Worm (Caenorhabditis elegans): ENCODE measurements around the gene C17E7.4.

The C17E7.4 gene

DNA sequence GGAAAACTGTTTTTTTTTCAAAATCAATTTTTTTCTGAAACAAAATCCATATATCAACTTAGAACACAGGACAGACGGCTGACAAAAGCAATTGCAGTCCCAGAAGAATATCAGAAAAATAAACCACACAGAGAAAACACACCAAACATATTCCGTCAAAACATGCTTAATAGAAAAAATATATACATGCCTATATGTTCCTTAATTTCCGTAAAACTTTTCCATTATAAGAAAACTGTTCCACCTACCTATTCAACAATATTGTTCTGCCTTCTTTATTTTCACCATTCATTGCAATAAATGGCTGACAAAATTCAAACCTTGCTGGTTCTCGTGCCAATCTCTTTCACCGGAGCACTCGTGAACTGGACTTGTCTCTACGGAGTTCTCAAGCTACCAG, 38.7 kb downstream of the C17E7.4 start, which contains the start of gene srx-63:
TSS of gene srx-63 (plus strand) at position 301 of the 400 bp plus-strand sequence.
- TF ChIP-seq tbx-7 (tag; optimal IDR thresholded peaks at IDR 0.05): no peak
- TF ChIP-seq dmd-4 (tag; optimal IDR thresholded peaks at IDR 0.05; ENCODE audit: borderline replicate concordance): no peak
- TF ChIP-seq ceh-22 (tag; optimal IDR thresholded peaks at IDR 0.05): no peak
- no peak for TF ChIP-seq sox-2 (GFP tag; IDR thresholded peaks at IDR 0.05)
- no peak for TF ChIP-seq lin-11 (tag; optimal IDR thresholded peaks at IDR 0.05)
- TF ChIP-seq ceh-45 (GFP tag; IDR thresholded peaks at IDR 0.05): no peak
- no peak for TF ChIP-seq elt-4 (tag; optimal IDR thresholded peaks at IDR 0.05)
- no peak for TF ChIP-seq C38D4.7 (GFP tag; optimal IDR thresholded peaks at IDR 0.05)
- no peak for TF ChIP-seq ama-1 (optimal IDR thresholded peaks at IDR 0.05)
- TF ChIP-seq gmeb-2 (tag; optimal IDR thresholded peaks at IDR 0.05): no peak
- no peak for TF ChIP-seq pqm-1 (tag; optimal IDR thresholded peaks at IDR 0.05)
- no peak for TF ChIP-seq zip-5 (tag; optimal IDR thresholded peaks at IDR 0.05)
- no peak for TF ChIP-seq sox-4 (tag; optimal IDR thresholded peaks at IDR 0.05)
- no peak for TF ChIP-seq lim-6 (tag; optimal IDR thresholded peaks at IDR 0.05)

DNA sequence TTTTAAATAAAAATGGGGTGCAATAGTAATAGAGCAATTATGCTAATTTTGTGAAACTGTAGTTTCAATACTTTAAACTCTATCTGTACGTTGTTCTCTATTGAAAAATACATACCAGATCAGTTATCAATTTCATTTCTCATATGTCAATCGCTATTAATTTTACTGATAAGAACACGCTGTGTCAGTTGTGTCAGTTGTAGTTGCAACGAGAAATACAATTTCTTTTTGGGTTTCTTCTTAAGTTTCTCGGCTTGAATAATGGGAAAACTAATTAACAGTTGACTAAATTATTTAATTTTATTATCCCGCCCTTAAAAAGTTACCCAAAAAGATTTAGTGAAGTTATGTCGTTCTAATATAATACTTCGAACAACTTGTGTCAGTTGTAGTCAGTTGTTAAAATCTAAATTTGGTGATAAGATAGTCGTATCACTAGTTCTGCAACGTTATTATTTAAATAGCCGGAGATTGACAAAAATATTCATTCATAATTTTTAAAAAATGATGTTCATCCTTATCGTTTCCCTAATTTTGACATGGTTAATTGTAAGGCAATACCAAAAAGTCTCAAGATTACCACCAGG, 43.3 kb downstream of the C17E7.4 start, which contains the start of gene cyp-35A5:
TSS of gene cyp-35A5 (plus strand) at position 435 of the 587 bp plus-strand sequence.
- no peak for TF ChIP-seq C08G9.2 (tag; optimal IDR thresholded peaks at IDR 0.05)
- no peak for TF ChIP-seq pqm-1 (tag; optimal IDR thresholded peaks at IDR 0.05)
- TF ChIP-seq pax-1 (tag; optimal IDR thresholded peaks at IDR 0.05): no peak
- peak; percentile 79 for TF ChIP-seq elt-2 (tag; optimal IDR thresholded peaks at IDR 0.05)
- TF ChIP-seq nhr-232 (tag; optimal IDR thresholded peaks at IDR 0.05): no peak
- TF ChIP-seq ama-1 (optimal IDR thresholded peaks at IDR 0.05): no peak
- TF ChIP-seq ceh-45 (GFP tag; IDR thresholded peaks at IDR 0.05): no peak

DNA sequence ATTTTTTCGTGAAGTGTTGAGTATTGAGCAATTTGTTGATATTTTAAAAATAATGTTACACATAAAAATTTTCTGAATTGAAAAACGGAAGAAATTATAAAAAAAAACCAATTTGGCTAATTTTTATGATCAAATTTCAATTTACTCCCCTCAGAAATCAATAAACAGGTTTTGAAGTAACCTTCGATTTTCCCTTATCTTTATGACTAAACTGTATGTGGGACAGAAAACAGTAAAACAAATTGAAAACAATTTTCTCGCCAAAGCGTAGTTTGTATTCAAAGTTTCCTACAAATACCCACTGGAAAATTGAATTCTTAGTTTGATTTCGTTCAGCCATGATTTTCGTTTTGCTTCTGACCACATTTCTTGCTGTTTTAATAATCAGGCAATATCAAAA, 46.1 kb downstream of the C17E7.4 start, which contains the start of gene cyp-35B1:
TSS of gene cyp-35B1 (plus strand) at position 244 of the 400 bp plus-strand sequence.
- TF ChIP-seq odd-2 (tag; optimal IDR thresholded peaks at IDR 0.05): no peak
- TF ChIP-seq npax-4 (tag; optimal IDR thresholded peaks at IDR 0.05): no peak
- TF ChIP-seq ceh-31 (tag; optimal IDR thresholded peaks at IDR 0.05): no peak
- no peak for TF ChIP-seq hlh-8 (tag; optimal IDR thresholded peaks at IDR 0.05)
- no peak for TF ChIP-seq hlh-30 (tag; optimal IDR thresholded peaks at IDR 0.05; ENCODE audit: insufficient read depth)
- TF ChIP-seq hlh-6 (tag; optimal IDR thresholded peaks at IDR 0.05): no peak
- no peak for TF ChIP-seq nhr-11 (tag; optimal IDR thresholded peaks at IDR 0.05)
- TF ChIP-seq ceh-22 (tag; optimal IDR thresholded peaks at IDR 0.05): no peak
- no peak for TF ChIP-seq nhr-232 (tag; optimal IDR thresholded peaks at IDR 0.05)
- no peak for TF ChIP-seq F13H6.1 (tag; optimal IDR thresholded peaks at IDR 0.05)
- no peak for TF ChIP-seq ceh-24 (tag; optimal IDR thresholded peaks at IDR 0.05)
- TF ChIP-seq che-1 (tag; optimal IDR thresholded peaks at IDR 0.05): no peak
- TF ChIP-seq gmeb-2 (tag; optimal IDR thresholded peaks at IDR 0.05): no peak
- no peak for TF ChIP-seq pax-1 (tag; optimal IDR thresholded peaks at IDR 0.05)
- TF ChIP-seq tbx-7 (tag; optimal IDR thresholded peaks at IDR 0.05): no peak

DNA sequence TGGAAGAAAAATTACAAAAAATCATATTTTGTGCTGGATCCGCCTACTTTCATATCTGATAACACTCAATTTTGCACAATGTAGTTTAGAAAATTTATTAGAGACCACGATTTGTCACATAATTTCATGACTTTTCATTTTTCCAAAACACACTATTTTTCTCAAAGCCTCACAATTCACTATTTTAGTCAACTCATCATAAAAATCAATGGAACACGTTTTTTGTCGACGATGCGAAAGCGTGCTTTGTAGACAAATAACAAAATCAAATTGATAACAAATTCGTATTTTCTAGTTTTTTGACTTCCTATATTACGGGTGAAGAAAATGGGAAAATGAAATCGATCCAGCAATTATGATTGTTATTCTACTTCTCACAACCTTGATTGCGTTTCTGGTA, 49.2 kb downstream of the C17E7.4 start, which contains the start of gene cyp-35B2:
TSS of gene cyp-35B2 (plus strand) at position 301 of the 400 bp plus-strand sequence.
- no peak for TF ChIP-seq fkh-6 (tag; optimal IDR thresholded peaks at IDR 0.05)
- TF ChIP-seq pax-1 (tag; optimal IDR thresholded peaks at IDR 0.05): no peak
- no peak for TF ChIP-seq ztf-16 (tag; optimal IDR thresholded peaks at IDR 0.05)
- TF ChIP-seq madf-2 (tag; optimal IDR thresholded peaks at IDR 0.05): no peak
- TF ChIP-seq ets-4 (tag; optimal IDR thresholded peaks at IDR 0.05): no peak
- no peak for TF ChIP-seq zip-5 (tag; optimal IDR thresholded peaks at IDR 0.05)

DNA sequence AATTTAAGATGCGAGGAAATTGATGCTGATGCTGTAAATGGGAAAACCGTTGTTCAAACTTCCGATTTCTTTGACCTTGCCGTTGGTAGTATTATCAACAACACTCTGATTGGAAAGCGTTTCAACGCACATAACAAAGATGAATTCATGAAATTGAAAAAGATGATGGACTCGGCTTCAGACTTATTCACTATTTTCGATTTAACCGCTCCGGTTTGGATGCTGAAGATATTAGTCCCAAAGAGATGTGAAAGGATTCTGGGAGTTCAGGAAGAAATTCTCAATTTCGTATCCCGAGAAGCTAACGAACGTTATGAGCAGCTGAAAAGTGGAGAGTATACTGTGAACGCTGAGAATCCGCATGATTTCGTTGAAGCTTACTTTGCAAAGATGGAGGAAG, 50.7 kb downstream of the C17E7.4 start:
- TF ChIP-seq gmeb-2 (tag; optimal IDR thresholded peaks at IDR 0.05) (no peak), pros-1 (tag; optimal IDR thresholded peaks at IDR 0.05) (no peak), ceh-22 (tag; optimal IDR thresholded peaks at IDR 0.05) (no peak), ceh-6 (GFP tag; optimal IDR thresholded peaks at IDR 0.05) (no peak), pha-2 (tag; optimal IDR thresholded peaks at IDR 0.05) (no peak), C08G9.2 (tag; optimal IDR thresholded peaks at IDR 0.05) (no peak), tbx-7 (tag; optimal IDR thresholded peaks at IDR 0.05) (no peak), Y22D7AL.16 (tag; optimal IDR thresholded peaks at IDR 0.05) (no peak), hlh-8 (tag; optimal IDR thresholded peaks at IDR 0.05) (no peak), pat-9 (tag; optimal IDR thresholded peaks at IDR 0.05) (no peak), fax-1 (tag; optimal IDR thresholded peaks at IDR 0.05) (no peak), ahr-1 (tag; optimal IDR thresholded peaks at IDR 0.05) (no peak), pax-1 (tag; optimal IDR thresholded peaks at IDR 0.05) (no peak)

All from whole organism, late embryonic.